Fruit fly (Drosophila melanogaster): ENCODE data around the gene Gr93b.

DNA sequence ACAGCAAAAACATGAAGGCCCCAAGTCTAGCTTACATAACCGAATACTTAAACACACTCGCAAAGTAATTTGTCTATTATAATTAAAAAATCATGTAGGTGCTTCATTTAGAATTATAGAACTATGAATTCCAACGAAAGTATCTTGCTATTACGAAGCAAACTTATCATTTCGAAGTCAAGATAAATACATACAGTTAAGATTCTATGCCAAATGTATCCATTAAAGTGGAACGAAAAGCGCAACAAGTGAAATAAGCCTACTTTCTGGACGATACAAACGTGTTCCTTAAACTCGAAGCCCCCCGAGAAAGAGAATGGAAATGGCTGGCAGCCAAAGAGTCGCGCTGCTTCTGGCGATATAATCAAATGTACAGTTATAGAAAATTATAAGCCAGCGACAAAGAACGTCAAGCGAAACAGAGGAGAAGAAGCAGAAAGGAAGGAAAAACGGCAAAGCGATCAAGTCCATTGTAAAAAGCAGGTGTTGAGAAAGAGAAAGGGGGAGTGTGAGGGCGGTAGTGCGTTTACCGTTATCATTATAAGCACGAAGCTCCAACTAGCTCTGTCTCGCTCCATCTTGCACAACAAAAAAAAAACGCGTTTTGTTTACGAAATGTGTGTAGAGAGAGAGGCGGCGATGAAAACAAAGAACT is 9.1 kb upstream of the Gr93b start:
- TF ChIP-seq psq (optimal IDR thresholded peaks at IDR 0.05) = no peak
- no peak for TF ChIP-seq CG8478 (optimal IDR thresholded peaks at IDR 0.05)
- TF ChIP-seq EcR (GFP tag; optimal IDR thresholded peaks at IDR 0.05) = no peak
- no peak for TF ChIP-seq Dll (optimal IDR thresholded peaks at IDR 0.05)
- no peak for TF ChIP-seq pan (optimal IDR thresholded peaks at IDR 0.05)
